Worm (Caenorhabditis elegans) whole organism, young adult: ENCODE results near the gene fipp-1.
A peak's percentile ranks its signal among the peaks of the same experiment; 100 is the strongest.

ENCODE experiments used
- B0035.1 ChIP-seq: sonication (generic microtip); optimal IDR thresholded peaks from 2 replicates; lab custom pipeline; 2016; ENCODE audit warnings: missing genetic modification characterization, mild to moderate bottlenecking, missing compliant biosample characterization, missing genotype, missing genetic modification reagents
- F52B5.7 ChIP-seq: sonication (generic microtip); optimal IDR thresholded peaks from 2 replicates; lab custom pipeline; 2016; ENCODE audit warnings: mild to moderate bottlenecking, missing genetic modification characterization, missing compliant biosample characterization
- F57A8.1 ChIP-seq: fragments of 200-800 bp; sonication (Bioruptor generic); optimal IDR thresholded peaks from 2 replicates; lab custom pipeline; 2018; ENCODE audit warnings: mild to moderate bottlenecking, missing genetic modification characterization, moderate library complexity, missing compliant biosample characterization
- Y53F4B.3 ChIP-seq: fragments of 200-800 bp; sonication (Bioruptor generic); IDR thresholded peaks from 2 replicates; pipeline ENCODE4 v1.3.6; 2022; ENCODE audit warnings: missing genetic modification reagents, missing genetic modification characterization, missing compliant biosample characterization
- Y67H2A.10 ChIP-seq: fragments of 200-800 bp; sonication (Bioruptor generic); conservative IDR thresholded peaks from 2 replicates; pipeline ENCODE4 v1.3.6; 2022; ENCODE audit warnings: missing genetic modification reagents, missing genetic modification characterization, missing compliant biosample characterization
- Y95B8A.8 ChIP-seq: fragments of 200-800 bp; sonication (Bioruptor generic); IDR thresholded peaks from 2 replicates; pipeline ENCODE4 v1.3.6; 2022; ENCODE audit warnings: missing genetic modification reagents, missing genetic modification characterization, missing compliant biosample characterization
- ZK185.1 ChIP-seq: sonication (generic microtip); optimal IDR thresholded peaks from 2 replicates; lab custom pipeline; 2016; ENCODE audit warnings: mild to moderate bottlenecking, missing genetic modification characterization, missing compliant biosample characterization; ENCODE audit not compliant: poor library complexity, severe bottlenecking
- aptf-3 ChIP-seq: fragments of 200-800 bp; sonication (Bioruptor generic); IDR thresholded peaks from 2 replicates; pipeline ENCODE4 v1.3.6; 2022; ENCODE audit warnings: missing genetic modification characterization, missing compliant biosample characterization
- die-1 ChIP-seq: sonication (generic microtip); optimal IDR thresholded peaks from 2 replicates; lab custom pipeline; 2016; ENCODE audit warnings: missing genotype, mild to moderate bottlenecking, missing genetic modification characterization, missing compliant biosample characterization
- hmg-20 ChIP-seq: fragments of 200-800 bp; sonication (Bioruptor generic); IDR thresholded peaks from 2 replicates; pipeline ENCODE4 v1.3.6; 2022; ENCODE audit warnings: missing genetic modification reagents, missing genetic modification characterization, missing compliant biosample characterization
- hsf-1 ChIP-seq: fragments of 200-800 bp; sonication (Bioruptor generic); IDR thresholded peaks from 2 replicates; pipeline ENCODE4 v1.3.6; 2022; ENCODE audit warnings: missing genetic modification reagents, missing genetic modification characterization, missing compliant biosample characterization
- lin-26 ChIP-seq: fragments of 200-800 bp; sonication (Bioruptor generic); IDR thresholded peaks from 2 replicates; pipeline ENCODE4 v1.3.6; 2022; ENCODE audit warnings: missing genetic modification reagents, missing genetic modification characterization, missing compliant biosample characterization
- lir-1 ChIP-seq: fragments of 200-800 bp; sonication (Bioruptor generic); conservative IDR thresholded peaks from 2 replicates; pipeline ENCODE4 v1.3.6; 2022; ENCODE audit warnings: missing genetic modification reagents, missing genetic modification characterization, missing compliant biosample characterization
- lsl-1 ChIP-seq: fragments of 200-800 bp; sonication (Bioruptor generic); optimal IDR thresholded peaks from 2 replicates; lab custom pipeline; 2018; ENCODE audit warnings: mild to moderate bottlenecking, missing genetic modification characterization, moderate library complexity, missing compliant biosample characterization
- madf-3 ChIP-seq: fragments of 200-800 bp; sonication (Bioruptor generic); IDR thresholded peaks from 2 replicates; pipeline ENCODE4 v1.3.6; 2022; ENCODE audit warnings: missing genetic modification reagents, missing genetic modification characterization, missing compliant biosample characterization
- madf-8 ChIP-seq: fragments of 200-800 bp; sonication (Bioruptor generic); conservative IDR thresholded peaks from 2 replicates; pipeline ENCODE4 v1.3.6; 2022; ENCODE audit warnings: missing genetic modification reagents, missing genetic modification characterization, missing compliant biosample characterization
- nfya-1 ChIP-seq: sonication (generic microtip); optimal IDR thresholded peaks from 2 replicates; lab custom pipeline; 2017; ENCODE audit warnings: antibody characterized with exemption, missing compliant biosample characterization, missing genetic modification characterization, borderline replicate concordance; ENCODE audit not compliant: insufficient read depth
- nfyb-1 ChIP-seq: fragments of 200-800 bp; sonication (Bioruptor generic); IDR thresholded peaks from 2 replicates; pipeline ENCODE4 v1.3.6; 2022; ENCODE audit warnings: missing genetic modification reagents, missing genetic modification characterization, missing compliant biosample characterization
- snpc-1.3 ChIP-seq: sonication (generic microtip); optimal IDR thresholded peaks from 2 replicates; lab custom pipeline; 2017; ENCODE audit warnings: missing genetic modification characterization, mild to moderate bottlenecking, missing compliant biosample characterization, antibody characterized with exemption, moderate library complexity, missing genotype, missing genetic modification reagents; ENCODE audit not compliant: insufficient read depth
- snpc-4 ChIP-seq, 5 experiments: fragments of 150-350 bp in 1 of 5; sonication (generic microtip) in 4 of 5; optimal IDR thresholded peaks; 2 replicates each; lab custom pipeline; 2014 to 2018; ENCODE audit warnings: missing genetic modification characterization in 5 of 5, missing biosample characterization in 3 of 5, antibody characterized with exemption in 2 of 5, mild to moderate bottlenecking in 2 of 5, missing compliant biosample characterization in 2 of 5, missing genotype in 2 of 5, moderate library complexity in 2 of 5, missing genetic modification reagents in 1 of 5
- tlf-1 ChIP-seq: fragments of 200-800 bp; sonication (Bioruptor generic); optimal IDR thresholded peaks from 2 replicates; lab custom pipeline; 2018; ENCODE audit warnings: mild to moderate bottlenecking, missing genetic modification characterization, missing compliant biosample characterization
- zfh-2 ChIP-seq: fragments of 200-800 bp; sonication (Bioruptor generic); conservative IDR thresholded peaks from 2 replicates; pipeline ENCODE4 v1.3.6; 2022; ENCODE audit warnings: missing genetic modification reagents, missing genetic modification characterization, missing compliant biosample characterization
- ztf-18 ChIP-seq: sonication (generic microtip); optimal IDR thresholded peaks from 2 replicates; lab custom pipeline; 2016; ENCODE audit warnings: missing genotype, mild to moderate bottlenecking, missing genetic modification characterization, missing compliant biosample characterization

Gene fipp-1

ce11 chrV:4419767-4420322 lies 48.2 kb downstream of the fipp-1 start, which contains the start of the genes Y47D7A.7 and Y47D7A.2:
Y47D7A.7 (minus strand) TSS chrV:4419867.
Y47D7A.2 (plus strand) TSS chrV:4420272.
- TF ChIP-seq die-1 (no peak), hmg-20 (GFP tag; lab: Robert Waterston, UW) (no peak), snpc-4 (GFP tag; optimal IDR thresholded peaks at IDR 0.05; lab: Kevin White, UChicago) (no peak), snpc-4 (tag; optimal IDR thresholded peaks at IDR 0.05; lab: Kevin White, UChicago) (no peak), Y95B8A.8 (GFP tag; lab: Robert Waterston, UW) (no peak), ztf-18 (tag; lab: Kevin White, UChicago) (no peak)

- TF ChIP-seq B0035.1 (tag; lab: Kevin White, UChicago) (no peak), ZK185.1 (tag; lab: Kevin White, UChicago) (no peak), F52B5.7 (tag; lab: Kevin White, UChicago) (no peak), snpc-1.3 (no peak), aptf-3 (no peak), madf-8 (no peak), zfh-2 (GFP tag; lab: Robert Waterston, UW) (no peak), nfyb-1 (GFP tag; lab: Robert Waterston, UW) (no peak), lsl-1 (GFP tag; lab: Kevin White, UChicago) (no peak), F57A8.1 (GFP tag; lab: Kevin White, UChicago) (no peak)
These were observed 49.9 kb downstream of the fipp-1 start, which contains the start of gene skr-14 for ce11 chrV:4421475-4421874. skr-14 (minus strand) TSS chrV:4421575.

ce11 chrV:4422127-4422526 lies 50.5 kb downstream of the fipp-1 start, which contains the start of gene skr-7:
skr-7 (plus strand) TSS chrV:4422427.
- TF ChIP-seq lir-1 (GFP tag; lab: Robert Waterston, UW) (no peak), madf-3 (GFP tag; lab: Robert Waterston, UW) (no peak), nfya-1 (no peak), Y53F4B.3 (GFP tag; lab: Robert Waterston, UW) (no peak), hsf-1 (no peak)
- TF ChIP-seq, all 124 proteins: peak for 0

- TF ChIP-seq Y67H2A.10 (GFP tag; lab: Robert Waterston, UW) (no peak), Y53F4B.3 (GFP tag; lab: Robert Waterston, UW) (no peak), snpc-4 (GFP tag; optimal IDR thresholded peaks at IDR 0.05; lab: Kevin White, UChicago) (no peak), snpc-4 (tag; optimal IDR thresholded peaks at IDR 0.05; lab: Kevin White, UChicago) (no peak), tlf-1 (GFP tag; lab: Kevin White, UChicago) (no peak), zfh-2 (GFP tag; lab: Robert Waterston, UW) (peak; percentile 70), lin-26 (GFP tag; lab: Robert Waterston, UW) (peak; percentile 35; the same call in 1 of the 2 replicates)
These were observed 51.5 kb downstream of the fipp-1 start for ce11 chrV:4423087-4423486.
